Worm (Caenorhabditis elegans) whole organism, early embryonic: ENCODE data around the gene F59A6.11.

ENCODE experiments used
- F13C5.2 ChIP-seq: sonication (generic microtip); optimal IDR thresholded peaks from 2 replicates; lab custom pipeline; 2017; ENCODE audit warnings: mild to moderate bottlenecking, missing genetic modification characterization, inconsistent platforms, missing compliant biosample characterization
- aly-1 ChIP-seq: sonication (generic microtip); optimal IDR thresholded peaks from 2 replicates; lab custom pipeline; 2016; ENCODE audit warnings: missing genetic modification characterization, missing compliant biosample characterization
- ama-1 ChIP-seq: fragments of 150-350 bp; optimal IDR thresholded peaks from 2 replicates; lab custom pipeline; 2014
- ceh-13 ChIP-seq: fragments of 200-800 bp; sonication (Bioruptor generic); optimal IDR thresholded peaks from 2 replicates; lab custom pipeline; 2018; ENCODE audit warnings: mild to moderate bottlenecking, missing genetic modification characterization, missing compliant biosample characterization
- flt-1 ChIP-seq: fragments of 200-800 bp; sonication (Bioruptor generic); IDR thresholded peaks from 2 replicates; pipeline ENCODE4 v1.3.6; 2022; ENCODE audit warnings: missing genetic modification characterization, missing compliant biosample characterization
- tbx-37 ChIP-seq: fragments of 200-800 bp; sonication (Bioruptor generic); conservative IDR thresholded peaks from 2 replicates; pipeline ENCODE4 v1.3.6; 2022; ENCODE audit warnings: missing genetic modification reagents, missing genetic modification characterization, missing compliant biosample characterization

DNA sequence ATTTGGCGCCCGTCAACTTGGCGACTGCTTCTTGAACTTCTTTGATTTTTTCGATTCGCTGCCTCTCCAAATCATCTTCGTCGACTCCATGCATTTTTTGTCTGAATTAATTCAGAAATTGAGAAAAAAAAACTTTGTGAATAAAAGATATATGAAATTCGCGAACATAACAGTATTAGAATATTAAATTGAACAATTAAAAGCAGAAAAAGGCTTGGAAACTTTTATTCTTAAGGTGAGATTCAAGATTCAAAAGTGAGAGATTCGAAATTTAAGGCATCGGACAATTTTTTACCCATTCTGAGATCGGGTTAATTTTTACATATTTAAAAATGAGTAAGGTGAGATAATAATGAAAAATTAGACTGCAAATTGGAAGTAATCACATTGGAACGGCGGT, 35.4 kb upstream of the F59A6.11 start, which contains the start of gene F33G12.3:
- no peak for TF ChIP-seq tbx-37 (GFP tag; lab: Robert Waterston, UW)
- TF ChIP-seq ama-1 (lab: Kevin White, UChicago) = no peak
- TF ChIP-seq aly-1 (tag; lab: Kevin White, UChicago) = no peak
- no peak for TF ChIP-seq flt-1 (GFP tag; lab: Robert Waterston, UW)
- TF ChIP-seq F13C5.2 (tag; lab: Kevin White, UChicago) = no peak
- no peak for TF ChIP-seq ceh-13 (GFP tag; lab: Kevin White, UChicago)
